Fruit fly (Drosophila melanogaster): ENCODE measurements around the gene CG31606.

DNA sequence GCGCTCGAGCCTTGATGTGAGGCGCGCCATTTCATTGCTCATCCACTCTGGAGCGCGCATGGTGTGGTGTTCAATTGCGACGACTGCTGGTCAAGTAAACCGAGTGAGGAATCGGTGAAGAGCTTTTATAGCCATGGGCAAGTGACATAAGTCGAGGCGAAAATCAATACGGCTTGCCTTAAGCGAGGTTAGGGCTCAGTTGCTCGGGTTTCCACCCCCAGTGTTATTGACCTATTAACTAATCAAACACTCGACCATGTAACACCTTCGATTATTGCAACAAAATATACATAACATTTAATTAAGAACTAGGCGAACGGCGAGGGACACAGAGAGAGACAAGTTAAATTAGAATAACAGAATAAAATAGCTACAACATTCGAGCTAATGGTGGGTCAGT lies 43.3 kb downstream of the CG31606 start, which contains the start of gene CG34134:
- no peak for TF ChIP-seq h (optimal IDR thresholded peaks at IDR 0.05)
- no peak for TF ChIP-seq ttk (optimal IDR thresholded peaks at IDR 0.05)
- no peak for TF ChIP-seq psq (optimal IDR thresholded peaks at IDR 0.05)
- no peak for TF ChIP-seq Myc (optimal IDR thresholded peaks at IDR 0.05)

Data from Kc167 (cell line).